Fruit fly (Drosophila melanogaster): Measurements from ENCODE around the gene CG42367.

Gene CG42367

dm6 chr2L:9911783-9912182 lies 18.6 kb upstream of the CG42367 start:
- no peak for TF ChIP-seq Abd-B (GFP tag; optimal IDR thresholded peaks at IDR 0.05)
- TF ChIP-seq Hnf4 (GFP tag; optimal IDR thresholded peaks at IDR 0.05) = peak; percentile 2
- TF ChIP-seq h (GFP tag; optimal IDR thresholded peaks at IDR 0.05) = peak; percentile 31
- TF ChIP-seq Hr78 (GFP tag; optimal IDR thresholded peaks at IDR 0.05) = no peak
- TF ChIP-seq jim (GFP tag; optimal IDR thresholded peaks at IDR 0.05) = no peak
- no peak for TF ChIP-seq brk (GFP tag; optimal IDR thresholded peaks at IDR 0.05)
- TF ChIP-seq Jra (GFP tag; optimal IDR thresholded peaks at IDR 0.05) = no peak
- peak; percentile 9 for TF ChIP-seq Sp1 (GFP tag; optimal IDR thresholded peaks at IDR 0.05)
- no peak for TF ChIP-seq dsf (GFP tag; optimal IDR thresholded peaks at IDR 0.05; ENCODE audit: borderline replicate concordance)
- TF ChIP-seq N (GFP tag; optimal IDR thresholded peaks at IDR 0.05) = no peak
- TF ChIP-seq dmrt93B (GFP tag; optimal IDR thresholded peaks at IDR 0.05) = no peak
- no peak for TF ChIP-seq Myc (optimal IDR thresholded peaks at IDR 0.05)
- TF ChIP-seq br (GFP tag; optimal IDR thresholded peaks at IDR 0.05) = no peak
- peak in 1 of 2 experiments; percentile 28 for TF ChIP-seq foxo (GFP tag; optimal IDR thresholded peaks at IDR 0.05)
- TF ChIP-seq rgr (GFP tag; optimal IDR thresholded peaks at IDR 0.05) = no peak
- no peak for TF ChIP-seq pan (optimal IDR thresholded peaks at IDR 0.05)
- peak; percentile 7 for TF ChIP-seq ey (GFP tag; optimal IDR thresholded peaks at IDR 0.05)
- no peak for TF ChIP-seq lola (GFP tag; optimal IDR thresholded peaks at IDR 0.05)
- no peak for TF ChIP-seq psq (GFP tag; optimal IDR thresholded peaks at IDR 0.05)
- TF ChIP-seq sage (GFP tag; optimal IDR thresholded peaks at IDR 0.05) = no peak
- TF ChIP-seq Rel (GFP tag; optimal IDR thresholded peaks at IDR 0.05) = no peak
- peak; percentile 87 for TF ChIP-seq Rel (tag; optimal IDR thresholded peaks at IDR 0.05)
- TF ChIP-seq woc (GFP tag; optimal IDR thresholded peaks at IDR 0.05) = no peak
- TF ChIP-seq OdsH (GFP tag; optimal IDR thresholded peaks at IDR 0.05) = no peak
- no peak for TF ChIP-seq Hr83 (GFP tag; optimal IDR thresholded peaks at IDR 0.05; ENCODE audit: poor library complexity, severe bottlenecking)
- TF ChIP-seq CG32264 (GFP tag; optimal IDR thresholded peaks at IDR 0.05) = no peak
- TF ChIP-seq usp (GFP tag; optimal IDR thresholded peaks at IDR 0.05) = no peak
- no peak for TF ChIP-seq sv (GFP tag; optimal IDR thresholded peaks at IDR 0.05)
- TF ChIP-seq CG9705 (GFP tag; optimal IDR thresholded peaks at IDR 0.05) = no peak
- TF ChIP-seq CrebA (GFP tag; optimal IDR thresholded peaks at IDR 0.05; ENCODE audit: borderline replicate concordance) = no peak
- no peak for TF ChIP-seq Dif (GFP tag; optimal IDR thresholded peaks at IDR 0.05; ENCODE audit: partially characterized antibody)
- no peak for TF ChIP-seq tai (GFP tag; optimal IDR thresholded peaks at IDR 0.05)
- no peak for TF ChIP-seq Vsx2 (GFP tag; optimal IDR thresholded peaks at IDR 0.05; ENCODE audit: partially characterized antibody)
- TF ChIP-seq Dfd (GFP tag; optimal IDR thresholded peaks at IDR 0.05) = no peak
- TF ChIP-seq HLH106 (tag; optimal IDR thresholded peaks at IDR 0.05) = peak; percentile 26
- no peak for TF ChIP-seq dl (GFP tag; optimal IDR thresholded peaks at IDR 0.05; ENCODE audit: insufficient read depth in 1 of 2, partially characterized antibody in 2 of 2)
- TF ChIP-seq fru (GFP tag; optimal IDR thresholded peaks at IDR 0.05) = peak; percentile 20
- no peak for TF ChIP-seq GATAd (GFP tag; optimal IDR thresholded peaks at IDR 0.05)
- no peak for TF ChIP-seq Mio (GFP tag; optimal IDR thresholded peaks at IDR 0.05)

dm6 chr2L:9912570-9913260 lies 17.7 kb upstream of the CG42367 start, which contains the start of the genes Etl1 and Srp54:
Etl1 (minus strand) TSS chr2L:9912608.
Srp54 (plus strand) TSS chr2L:9912911.
- TF ChIP-seq pan (optimal IDR thresholded peaks at IDR 0.05) (no peak), woc (GFP tag; optimal IDR thresholded peaks at IDR 0.05) (no peak), sv (GFP tag; optimal IDR thresholded peaks at IDR 0.05) (no peak), Dfd (GFP tag; optimal IDR thresholded peaks at IDR 0.05) (no peak), foxo (GFP tag; optimal IDR thresholded peaks at IDR 0.05) (peak in 1 of 2 experiments; percentile 25), ey (GFP tag; optimal IDR thresholded peaks at IDR 0.05) (no peak), br (GFP tag; optimal IDR thresholded peaks at IDR 0.05) (no peak), CG9705 (GFP tag; optimal IDR thresholded peaks at IDR 0.05) (no peak), brk (GFP tag; optimal IDR thresholded peaks at IDR 0.05) (no peak), Hr78 (GFP tag; optimal IDR thresholded peaks at IDR 0.05) (no peak), dmrt93B (GFP tag; optimal IDR thresholded peaks at IDR 0.05) (no peak), Jra (GFP tag; optimal IDR thresholded peaks at IDR 0.05) (peak; percentile 30), Rel (GFP tag; optimal IDR thresholded peaks at IDR 0.05) (no peak), Rel (tag; optimal IDR thresholded peaks at IDR 0.05) (peak; percentile 1), jim (GFP tag; optimal IDR thresholded peaks at IDR 0.05) (no peak), lola (GFP tag; optimal IDR thresholded peaks at IDR 0.05) (no peak), sage (GFP tag; optimal IDR thresholded peaks at IDR 0.05) (no peak), Vsx2 (GFP tag; optimal IDR thresholded peaks at IDR 0.05; ENCODE audit: partially characterized antibody) (no peak), h (GFP tag; optimal IDR thresholded peaks at IDR 0.05) (peak; percentile 13), Hnf4 (GFP tag; optimal IDR thresholded peaks at IDR 0.05) (peak; percentile 31), tai (GFP tag; optimal IDR thresholded peaks at IDR 0.05) (no peak), Dif (GFP tag; optimal IDR thresholded peaks at IDR 0.05; ENCODE audit: partially characterized antibody) (no peak), fru (GFP tag; optimal IDR thresholded peaks at IDR 0.05) (no peak), Myc (optimal IDR thresholded peaks at IDR 0.05) (peak; percentile 2), Hr83 (GFP tag; optimal IDR thresholded peaks at IDR 0.05; ENCODE audit: poor library complexity, severe bottlenecking) (peak; percentile 2), Sp1 (GFP tag; optimal IDR thresholded peaks at IDR 0.05) (no peak)

All from whole organism, wandering third instar larva.